Fruit fly (Drosophila melanogaster) whole organism, embryonic: ENCODE data around the gene Theg.

Experiments
- Atf-2 ChIP-seq: fragments of 200-800 bp; sonication (Bioruptor generic); optimal IDR thresholded peaks from 2 replicates; lab custom pipeline; 2016; ENCODE audit warnings: missing biosample characterization, missing genetic modification characterization
- Atf6 ChIP-seq: fragments of 200-800 bp; sonication (Bioruptor generic); IDR thresholded peaks from 2 replicates; pipeline ENCODE4 v1.3.6; 2022; ENCODE audit warnings: missing biosample characterization, missing genetic modification characterization
- B-H1 ChIP-seq: fragments of 200-800 bp; sonication (Bioruptor generic); IDR thresholded peaks from 3 replicates; pipeline ENCODE4 v1.3.6; 2022; ENCODE audit warnings: missing biosample characterization, missing genetic modification characterization
- CG10274 ChIP-seq: fragments of 200-800 bp; sonication (Bioruptor generic); optimal IDR thresholded peaks from 3 replicates; lab custom pipeline; 2017; ENCODE audit warnings: missing biosample characterization, mild to moderate bottlenecking, missing genetic modification characterization
- CG11085 ChIP-seq: fragments of 200-800 bp; sonication (Bioruptor generic); IDR thresholded peaks from 2 replicates; pipeline ENCODE4 v1.3.6; 2022; ENCODE audit warnings: missing biosample characterization, missing genetic modification characterization
- CG11723 ChIP-seq: fragments of 200-800 bp; sonication (Bioruptor generic); optimal IDR thresholded peaks from 2 replicates; lab custom pipeline; 2017; ENCODE audit warnings: missing biosample characterization, mild to moderate bottlenecking, missing genetic modification characterization
- CG12769 ChIP-seq: fragments of 200-800 bp; sonication (Bioruptor generic); optimal IDR thresholded peaks from 2 replicates; lab custom pipeline; 2019; ENCODE audit warnings: missing biosample characterization, mild to moderate bottlenecking, missing genetic modification characterization, moderate library complexity
- CG13296 ChIP-seq: fragments of 200-800 bp; sonication (Bioruptor generic); optimal IDR thresholded peaks from 3 replicates; lab custom pipeline; 2018; ENCODE audit warnings: missing biosample characterization, mild to moderate bottlenecking, missing genetic modification characterization
- CG1603 ChIP-seq: fragments of 200-800 bp; sonication (Bioruptor generic); optimal IDR thresholded peaks from 2 replicates; lab custom pipeline; 2019; ENCODE audit warnings: missing biosample characterization, mild to moderate bottlenecking, missing genetic modification characterization, moderate library complexity
- CG17328 ChIP-seq: fragments of 200-800 bp; sonication (Bioruptor generic); IDR thresholded peaks from 2 replicates; pipeline ENCODE4 v1.3.6; 2022; ENCODE audit warnings: missing biosample characterization, missing genetic modification characterization
- CG2889 ChIP-seq: fragments of 200-800 bp; sonication (Bioruptor generic); IDR thresholded peaks from 3 replicates; pipeline ENCODE4 v1.3.6; 2022; ENCODE audit warnings: missing biosample characterization, missing genetic modification characterization
- CG4282 ChIP-seq: fragments of 200-800 bp; sonication (Bioruptor generic); optimal IDR thresholded peaks from 2 replicates; lab custom pipeline; 2016; ENCODE audit warnings: missing biosample characterization, missing genetic modification characterization
- CG6175 ChIP-seq: fragments of 200-800 bp; sonication (Bioruptor generic); IDR thresholded peaks from 3 replicates; pipeline ENCODE4 v1.3.6; 2022; ENCODE audit warnings: missing biosample characterization, missing genetic modification characterization
- CG6254 ChIP-seq: fragments of 200-800 bp; sonication (Bioruptor generic); optimal IDR thresholded peaks from 3 replicates; lab custom pipeline; 2017; ENCODE audit warnings: mild to moderate bottlenecking, missing biosample characterization, missing genetic modification reagents, missing genetic modification characterization
- CG6683 ChIP-seq: fragments of 200-800 bp; sonication (Bioruptor generic); optimal IDR thresholded peaks from 2 replicates; lab custom pipeline; 2017; ENCODE audit warnings: missing biosample characterization, mild to moderate bottlenecking, missing genetic modification characterization, missing genetic modification reagents
- CG6765 ChIP-seq: fragments of 200-800 bp; sonication (Bioruptor generic); optimal IDR thresholded peaks from 3 replicates; lab custom pipeline; 2017; ENCODE audit warnings: missing biosample characterization, mild to moderate bottlenecking, missing genetic modification characterization
- CG7928 ChIP-seq: fragments of 200-800 bp; sonication (Bioruptor generic); optimal IDR thresholded peaks from 2 replicates; lab custom pipeline; 2017; ENCODE audit warnings: missing biosample characterization, mild to moderate bottlenecking, missing genetic modification characterization
- Dp ChIP-seq: fragments of 200-800 bp; sonication (Bioruptor generic); optimal IDR thresholded peaks from 2 replicates; lab custom pipeline; 2018; ENCODE audit warnings: missing biosample characterization, mild to moderate bottlenecking, missing genetic modification characterization, moderate library complexity
- Hr78 ChIP-seq, 2 experiments: fragments of 200-800 bp in 1 of 2; fragments of >200 bp in 1 of 2; sonication (Bioruptor generic) in 1 of 2; optimal IDR thresholded peaks; 2 replicates each; lab custom pipeline; 2017 to 2019; ENCODE audit warnings: missing biosample characterization in 2 of 2, missing genetic modification characterization in 2 of 2, mild to moderate bottlenecking in 1 of 2, moderate library complexity in 1 of 2
- Kr ChIP-seq: fragments of 200-800 bp; sonication (Bioruptor generic); optimal IDR thresholded peaks from 2 replicates; lab custom pipeline; 2017; ENCODE audit warnings: missing biosample characterization, mild to moderate bottlenecking, missing genetic modification characterization
- Lhr ChIP-seq: fragments of 200-800 bp; sonication (Bioruptor generic); optimal IDR thresholded peaks from 3 replicates; lab custom pipeline; 2017; ENCODE audit warnings: mild to moderate bottlenecking, missing biosample characterization, missing genetic modification reagents, missing genetic modification characterization
- Lim3 ChIP-seq: fragments of 200-800 bp; sonication (Bioruptor generic); IDR thresholded peaks from 2 replicates; pipeline ENCODE4 v1.3.6; 2022; ENCODE audit warnings: missing biosample characterization, missing genetic modification characterization
- Max ChIP-seq: fragments of 200-800 bp; sonication (Bioruptor generic); optimal IDR thresholded peaks from 2 replicates; lab custom pipeline; 2016; ENCODE audit warnings: missing biosample characterization, mild to moderate bottlenecking, missing genetic modification characterization
- Oli ChIP-seq: fragments of 200-800 bp; sonication (Bioruptor generic); optimal IDR thresholded peaks from 2 replicates; lab custom pipeline; 2018; ENCODE audit warnings: missing biosample characterization, mild to moderate bottlenecking, missing genetic modification characterization, moderate library complexity
- Ptx1 ChIP-seq: fragments of 200-800 bp; sonication (Bioruptor generic); IDR thresholded peaks from 2 replicates; pipeline ENCODE4 v1.3.6; 2022; ENCODE audit warnings: missing biosample characterization, missing genetic modification characterization
- Sox102F ChIP-seq: fragments of 200-800 bp; sonication (Bioruptor generic); optimal IDR thresholded peaks from 2 replicates; lab custom pipeline; 2018; ENCODE audit warnings: missing biosample characterization, mild to moderate bottlenecking, missing genetic modification characterization, moderate library complexity
- Sry-δ ChIP-seq: fragments of 200-800 bp; sonication (Bioruptor generic); optimal IDR thresholded peaks from 2 replicates; lab custom pipeline; 2016; ENCODE audit warnings: missing biosample characterization, missing genetic modification characterization
- Taf1 ChIP-seq: fragments of 200-800 bp; sonication (Bioruptor generic); IDR thresholded peaks from 2 replicates; pipeline ENCODE4 v1.3.6; 2022; ENCODE audit warnings: missing biosample characterization, missing genetic modification characterization
- Xbp1 ChIP-seq: fragments of 200-800 bp; sonication (Bioruptor generic); optimal IDR thresholded peaks from 3 replicates; lab custom pipeline; 2016; ENCODE audit warnings: missing biosample characterization, mild to moderate bottlenecking, missing genetic modification characterization
- ase ChIP-seq: fragments of 200-800 bp; sonication (Bioruptor generic); IDR thresholded peaks from 3 replicates; pipeline ENCODE4 v1.3.6; 2022; ENCODE audit warnings: missing biosample characterization, missing genetic modification characterization
- ci ChIP-seq: fragments of 200-800 bp; sonication (Bioruptor generic); IDR thresholded peaks from 3 replicates; pipeline ENCODE4 v1.3.6; 2022; ENCODE audit warnings: missing biosample characterization, missing genetic modification characterization
- cwo ChIP-seq: fragments of 200-800 bp; sonication (Bioruptor generic); optimal IDR thresholded peaks from 3 replicates; lab custom pipeline; 2017; ENCODE audit warnings: missing biosample characterization, missing genetic modification characterization, mild to moderate bottlenecking, moderate library complexity, missing genetic modification reagents
- da ChIP-seq: fragments of 200-800 bp; sonication (Bioruptor generic); optimal IDR thresholded peaks from 2 replicates; lab custom pipeline; 2016; ENCODE audit warnings: missing biosample characterization, missing genetic modification characterization
- dm ChIP-seq: fragments of 200-800 bp; sonication (Bioruptor generic); optimal IDR thresholded peaks from 3 replicates; lab custom pipeline; 2016; ENCODE audit warnings: missing biosample characterization, missing genetic modification characterization
- fru ChIP-seq: fragments of >200 bp; optimal IDR thresholded peaks from 2 replicates; lab custom pipeline; 2017
- jigr1 ChIP-seq: fragments of 200-800 bp; sonication (Bioruptor generic); IDR thresholded peaks from 3 replicates; pipeline ENCODE4 v1.3.6; 2022; ENCODE audit warnings: missing biosample characterization, missing genetic modification characterization
- kni ChIP-seq: fragments of 200-800 bp; sonication (Bioruptor generic); optimal IDR thresholded peaks from 3 replicates; lab custom pipeline; 2017; ENCODE audit warnings: mild to moderate bottlenecking, missing biosample characterization, missing genetic modification reagents, missing genetic modification characterization
- lov ChIP-seq, 2 experiments: fragments of 200-800 bp in 1 of 2; fragments of >200 bp in 1 of 2; sonication (Bioruptor generic) in 1 of 2; IDR thresholded peaks in 1 of 2; optimal IDR thresholded peaks in 1 of 2; 2 replicates in 1 of 2; 3 replicates in 1 of 2; pipeline versions ENCODE4 v1.3.6 to Lab custom; 2017 to 2022; ENCODE audit warnings: missing biosample characterization in 1 of 2, missing genetic modification characterization in 1 of 2
- luna ChIP-seq: fragments of 200-800 bp; sonication (Bioruptor generic); optimal IDR thresholded peaks from 2 replicates; lab custom pipeline; 2016; ENCODE audit warnings: missing biosample characterization, missing genetic modification characterization
- mirr ChIP-seq: fragments of 200-800 bp; sonication (Bioruptor generic); optimal IDR thresholded peaks from 3 replicates; lab custom pipeline; 2018; ENCODE audit warnings: missing biosample characterization, mild to moderate bottlenecking, missing genetic modification characterization
- onecut ChIP-seq: fragments of 200-800 bp; sonication (Bioruptor generic); IDR thresholded peaks from 2 replicates; pipeline ENCODE4 v1.3.6; 2022; ENCODE audit warnings: missing biosample characterization, missing genetic modification characterization
- salm ChIP-seq: fragments of 200-800 bp; sonication (Bioruptor generic); optimal IDR thresholded peaks from 2 replicates; lab custom pipeline; 2018; ENCODE audit warnings: missing biosample characterization, mild to moderate bottlenecking, missing genetic modification characterization
- seq ChIP-seq: fragments of 200-800 bp; sonication (Bioruptor generic); IDR thresholded peaks from 2 replicates; pipeline ENCODE4 v1.3.6; 2022; ENCODE audit warnings: missing biosample characterization, missing genetic modification characterization
- shn ChIP-seq: fragments of 200-800 bp; sonication (Bioruptor generic); optimal IDR thresholded peaks from 3 replicates; lab custom pipeline; 2016; ENCODE audit warnings: missing biosample characterization, missing genetic modification characterization
- sob ChIP-seq: fragments of 200-800 bp; sonication (Bioruptor generic); IDR thresholded peaks from 2 replicates; pipeline ENCODE4 v1.3.6; 2022; ENCODE audit warnings: missing biosample characterization, missing genetic modification characterization
- sug ChIP-seq: fragments of 200-800 bp; optimal IDR thresholded peaks from 2 replicates; lab custom pipeline; 2019; ENCODE audit warnings: missing biosample characterization, mild to moderate bottlenecking, missing genetic modification characterization, moderate library complexity
- toy ChIP-seq: fragments of 200-800 bp; sonication (Bioruptor generic); IDR thresholded peaks from 2 replicates; pipeline ENCODE4 v1.3.6; 2022; ENCODE audit warnings: missing biosample characterization, missing genetic modification characterization
- trh ChIP-seq: fragments of 200-800 bp; sonication (Bioruptor generic); optimal IDR thresholded peaks from 2 replicates; lab custom pipeline; 2016; ENCODE audit warnings: missing biosample characterization, missing genetic modification characterization
- tx ChIP-seq: fragments of 200-800 bp; sonication (Bioruptor generic); optimal IDR thresholded peaks from 2 replicates; lab custom pipeline; 2016; ENCODE audit warnings: missing biosample characterization, missing genetic modification characterization
- wor ChIP-seq: fragments of 200-800 bp; sonication (Bioruptor generic); IDR thresholded peaks from 2 replicates; pipeline ENCODE4 v1.3.6; 2022; ENCODE audit warnings: missing biosample characterization, missing genetic modification characterization
- yki ChIP-seq: fragments of >200 bp; optimal IDR thresholded peaks from 3 replicates; lab custom pipeline; 2018

The Theg gene

DNA sequence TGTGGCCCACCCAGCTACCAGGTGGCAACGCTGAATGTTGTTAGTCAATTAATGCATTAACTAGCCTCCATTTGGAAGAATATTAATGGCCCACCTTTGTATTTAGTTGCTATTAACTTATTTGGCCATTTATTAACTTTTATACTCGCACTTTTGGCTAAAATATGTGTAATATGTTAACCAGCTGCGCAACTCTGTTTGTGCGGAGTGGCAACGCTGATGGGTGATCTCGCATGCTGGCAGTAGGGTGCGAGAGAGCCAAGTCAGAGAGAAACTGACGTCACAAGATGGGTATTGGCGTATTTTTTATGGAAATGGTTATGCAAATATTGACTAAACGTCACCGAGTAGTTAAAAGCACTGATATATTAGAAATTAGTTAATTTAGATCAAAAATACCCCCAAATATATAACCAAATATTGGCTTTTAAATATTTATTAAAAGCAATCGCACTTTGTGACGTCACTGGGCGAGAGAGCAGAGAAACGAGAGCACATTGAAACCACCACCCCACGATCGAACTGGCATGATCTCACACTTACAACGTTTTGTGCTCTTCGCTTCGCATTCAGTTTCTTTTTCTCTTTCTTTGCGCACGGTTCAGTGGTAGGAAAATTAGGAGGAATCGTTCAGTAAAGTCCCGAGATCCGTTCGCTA lies 27.3 kb downstream of the Theg start, which contains the start of gene how:
how (plus strand) TSS at position 567 of the 658 bp plus-strand sequence.
- TF ChIP-seq Ptx1 (GFP tag; lab: Robert Waterston, UW) (peak; percentile 53), CG13296 (GFP tag; lab: Kevin White, UChicago) (peak; percentile 8), CG2889 (GFP tag; lab: Robert Waterston, UW) (no peak), seq (no peak), fru (lab: Kevin White, UChicago) (no peak), CG6765 (GFP tag; lab: Kevin White, UChicago) (peak; percentile 29), CG17328 (GFP tag; lab: Robert Waterston, UW) (no peak), CG1603 (peak; percentile 78), Atf-2 (GFP tag; lab: Kevin White, UChicago) (peak; percentile 19), mirr (GFP tag; lab: Kevin White, UChicago) (no peak), shn (GFP tag; lab: Kevin White, UChicago) (peak; percentile 11), Dp (GFP tag; lab: Kevin White, UChicago) (peak; percentile 92), Xbp1 (GFP tag; lab: Kevin White, UChicago) (peak; percentile 27), tx (GFP tag; lab: Kevin White, UChicago) (peak; percentile 96), salm (tag; lab: Kevin White, UChicago) (no peak), CG11085 (GFP tag; lab: Robert Waterston, UW) (no peak), CG12769 (peak; percentile 25), Oli (tag; lab: Kevin White, UChicago) (no peak), kni (GFP tag; lab: Kevin White, UChicago) (no peak), yki (peak; percentile 97), cwo (GFP tag; lab: Kevin White, UChicago) (no peak), onecut (GFP tag; lab: Robert Waterston, UW) (no peak), CG11723 (GFP tag; lab: Kevin White, UChicago) (no peak), sug (peak; percentile 27), Hr78 (GFP tag; optimal IDR thresholded peaks at IDR 0.05; lab: Kevin White, UChicago) (no peak), sob (GFP tag; lab: Robert Waterston, UW) (no peak), dm (no peak), luna (GFP tag; lab: Kevin White, UChicago) (no peak), wor (no peak), CG4282 (GFP tag; lab: Kevin White, UChicago) (no peak), CG6254 (GFP tag; lab: Kevin White, UChicago) (peak; percentile 16), Taf1 (GFP tag; lab: Robert Waterston, UW) (no peak), Lim3 (GFP tag; lab: Robert Waterston, UW) (no peak), Lhr (GFP tag; lab: Kevin White, UChicago) (no peak), Atf6 (GFP tag; lab: Robert Waterston, UW) (no peak), Sry-δ (GFP tag; lab: Kevin White, UChicago) (peak; percentile 34), lov (optimal IDR thresholded peaks at IDR 0.05; lab: Kevin White, UChicago) (no peak), lov (GFP tag; IDR thresholded peaks at IDR 0.05; lab: Robert Waterston, UW) (no peak), ase (no peak), da (peak; percentile 63), CG6175 (GFP tag; lab: Robert Waterston, UW) (no peak), B-H1 (GFP tag; lab: Robert Waterston, UW) (no peak), ci (no peak), toy (no peak), CG6683 (no peak), trh (GFP tag; lab: Kevin White, UChicago) (no peak), jigr1 (GFP tag; lab: Robert Waterston, UW) (no peak), Sox102F (GFP tag; lab: Kevin White, UChicago) (no peak), CG7928 (GFP tag; lab: Kevin White, UChicago) (no peak), Kr (no peak), Max (GFP tag; lab: Kevin White, UChicago) (peak; percentile 26), CG10274 (GFP tag; lab: Kevin White, UChicago) (no peak)
